Worm (Caenorhabditis elegans): ENCODE data around the gene Y75B12B.1.
A peak's percentile ranks its signal among the peaks of the same experiment; 100 is the strongest.

Y75B12B.1 gene

DNA sequence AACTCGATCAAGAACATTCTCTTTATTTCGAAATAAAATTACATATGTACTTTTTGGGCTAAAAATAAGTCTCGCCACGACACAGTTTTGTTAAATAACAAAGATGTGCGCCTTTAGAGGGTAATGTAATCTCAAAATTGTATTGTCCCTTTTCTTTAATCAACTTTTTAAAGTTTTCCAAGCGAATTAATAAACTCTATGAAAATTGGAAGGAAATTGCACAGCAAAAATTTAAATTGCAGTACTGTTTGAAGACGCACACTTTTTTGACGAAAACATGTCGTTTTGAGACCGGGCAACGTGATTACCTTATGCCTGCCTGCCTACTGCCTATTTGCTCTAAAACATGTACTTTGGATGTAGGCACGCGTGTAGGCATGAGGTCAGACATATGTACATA, 7.5 kb downstream of the Y75B12B.1 start:
- TF ChIP-seq madf-3 (GFP tag; IDR thresholded peaks at IDR 0.05) (no peak), efl-1 (GFP tag; optimal IDR thresholded peaks at IDR 0.05) (no peak), Y53G8AR.9 (GFP tag; conservative IDR thresholded peaks at IDR 0.05) (no peak), mxl-1 (tag; optimal IDR thresholded peaks at IDR 0.05) (no peak), somi-1 (GFP tag; optimal IDR thresholded peaks at IDR 0.05) (no peak), nhr-179 (tag; optimal IDR thresholded peaks at IDR 0.05) (no peak), ztf-18 (tag; optimal IDR thresholded peaks at IDR 0.05) (no peak), nhr-90 (tag; optimal IDR thresholded peaks at IDR 0.05) (no peak), B0019.2 (GFP tag; conservative IDR thresholded peaks at IDR 0.05) (no peak), nhr-120 (GFP tag; IDR thresholded peaks at IDR 0.05) (no peak), K12H6.12 (tag; optimal IDR thresholded peaks at IDR 0.05) (no peak), T26A5.8 (tag; optimal IDR thresholded peaks at IDR 0.05) (no peak), F57A8.1 (GFP tag; optimal IDR thresholded peaks at IDR 0.05) (no peak), let-607 (tag; optimal IDR thresholded peaks at IDR 0.05) (no peak), attf-5 (GFP tag; optimal IDR thresholded peaks at IDR 0.05) (no peak), akir-1 (GFP tag; optimal IDR thresholded peaks at IDR 0.05) (no peak), lin-54 (GFP tag; optimal IDR thresholded peaks at IDR 0.05) (no peak), madf-10 (tag; optimal IDR thresholded peaks at IDR 0.05) (no peak), cebp-2 (GFP tag; IDR thresholded peaks at IDR 0.05) (no peak)

DNA sequence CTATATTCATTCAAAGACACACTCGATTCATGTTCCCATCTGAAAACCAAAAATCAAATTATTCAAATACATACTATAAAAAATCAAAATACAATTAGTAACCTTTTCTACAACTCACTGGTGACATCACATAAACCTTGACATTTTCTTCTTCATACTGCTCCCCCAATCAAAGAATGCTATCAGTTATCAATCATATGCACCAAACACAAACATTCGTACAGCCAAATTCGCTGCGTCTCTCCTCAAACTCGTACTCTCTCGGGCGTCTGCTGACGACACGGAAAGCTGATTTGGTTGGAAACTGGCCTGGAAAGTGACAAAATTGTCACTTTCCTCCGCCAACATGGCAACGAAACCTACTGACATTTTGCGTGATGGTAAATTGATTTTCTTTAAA, 7.9 kb downstream of the Y75B12B.1 start, which contains the start of gene plc-2:
Gene plc-2, plus strand, starts transcription at position 196 of the 400 bp plus-strand sequence.
- TF ChIP-seq nhr-90 (tag; optimal IDR thresholded peaks at IDR 0.05) (peak; percentile 21), nfyb-1 (GFP tag; IDR thresholded peaks at IDR 0.05) (0 out of 2 replicates have a peak, but pooled peaks have one; percentile 44), let-607 (tag; optimal IDR thresholded peaks at IDR 0.05) (peak; percentile 12 to 14), ets-4 (GFP tag; optimal IDR thresholded peaks at IDR 0.05) (peak; percentile 25), attf-5 (GFP tag; optimal IDR thresholded peaks at IDR 0.05) (peak; percentile 5), cebp-1 (GFP tag; IDR thresholded peaks at IDR 0.05) (no peak), cebp-1 (tag; optimal IDR thresholded peaks at IDR 0.05) (peak; percentile 14), aptf-3 (GFP tag; IDR thresholded peaks at IDR 0.05) (no peak), nhr-80 (tag; optimal IDR thresholded peaks at IDR 0.05) (peak; percentile 80), efl-1 (GFP tag; optimal IDR thresholded peaks at IDR 0.05) (no peak), hmg-1.2 (GFP tag; IDR thresholded peaks at IDR 0.05) (peak; percentile 11; the same call in 1 of the 2 replicates), mes-4 (tag; optimal IDR thresholded peaks at IDR 0.05) (no peak), unc-62 (GFP tag; optimal IDR thresholded peaks at IDR 0.05) (no peak)

DNA sequence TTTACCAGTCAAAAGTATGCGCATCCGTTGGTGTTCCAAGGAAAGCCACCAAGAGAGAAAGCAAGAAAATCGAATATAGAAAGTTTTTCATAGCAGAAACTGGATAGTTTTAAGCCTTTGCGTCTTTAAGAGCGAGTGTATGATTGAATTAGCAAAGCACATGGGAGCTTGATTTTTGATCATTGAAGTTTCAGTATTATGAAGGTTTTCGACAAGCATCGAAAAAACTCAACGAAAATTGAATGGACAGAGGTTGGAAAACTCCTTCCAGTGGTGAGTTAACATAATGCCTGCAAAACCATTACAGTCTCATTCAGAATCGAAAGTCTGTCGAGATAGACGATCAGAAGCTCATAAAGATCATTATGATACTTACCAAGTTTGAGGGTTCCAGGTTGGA, 9.4 kb downstream of the Y75B12B.1 start, which contains the start of gene Y75B12B.13:
Gene Y75B12B.13, minus strand, starts transcription at position 101 of the 400 bp plus-strand sequence.
- TF ChIP-seq nhr-80 (tag; optimal IDR thresholded peaks at IDR 0.05): no peak
- no peak for TF ChIP-seq snpc-1.1 (tag; optimal IDR thresholded peaks at IDR 0.05; ENCODE audit: insufficient read depth)
- no peak for TF ChIP-seq ceh-91 (GFP tag; IDR thresholded peaks at IDR 0.05)
- no peak for TF ChIP-seq somi-1 (GFP tag; optimal IDR thresholded peaks at IDR 0.05)
- TF ChIP-seq ceh-40 (GFP tag; IDR thresholded peaks at IDR 0.05): no peak
- no peak for TF ChIP-seq aptf-3 (GFP tag; IDR thresholded peaks at IDR 0.05)
- no peak for TF ChIP-seq nhr-120 (GFP tag; IDR thresholded peaks at IDR 0.05)
- TF ChIP-seq rcor-1 (GFP tag; IDR thresholded peaks at IDR 0.05): no peak
- TF ChIP-seq ets-4 (GFP tag; optimal IDR thresholded peaks at IDR 0.05): no peak
- no peak for TF ChIP-seq ztf-26 (tag; optimal IDR thresholded peaks at IDR 0.05)
- no peak for TF ChIP-seq dpl-1 (GFP tag; optimal IDR thresholded peaks at IDR 0.05)

DNA sequence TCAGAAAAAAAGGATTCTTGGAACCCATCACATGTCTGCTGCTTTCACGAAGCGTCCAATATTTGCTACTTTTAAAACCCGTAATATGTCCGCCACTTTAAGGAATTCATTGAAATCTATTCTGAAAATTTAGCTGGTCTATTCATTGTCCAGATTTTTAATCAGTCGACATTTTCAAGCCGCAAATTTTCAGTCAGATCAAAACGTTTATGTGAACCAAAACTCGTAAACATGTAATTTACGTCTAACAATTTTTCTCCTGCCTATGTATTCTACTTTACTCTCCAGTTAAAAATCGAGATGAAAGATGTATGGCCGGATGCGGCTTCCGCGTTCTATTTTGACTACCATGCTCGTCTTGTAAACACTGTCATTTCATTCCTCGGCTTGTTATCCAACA, 13.5 kb downstream of the Y75B12B.1 start, which contains the start of gene srw-1:
Gene srw-1, plus strand, starts transcription at position 301 of the 400 bp plus-strand sequence.
- TF ChIP-seq F22D6.2 (tag; optimal IDR thresholded peaks at IDR 0.05) (no peak), nhr-120 (GFP tag; IDR thresholded peaks at IDR 0.05) (no peak), ztf-18 (tag; optimal IDR thresholded peaks at IDR 0.05) (no peak), egl-44 (GFP tag; IDR thresholded peaks at IDR 0.05) (no peak), lag-1 (GFP tag; IDR thresholded peaks at IDR 0.05) (no peak), xnd-1 (tag; optimal IDR thresholded peaks at IDR 0.05) (no peak), cebp-2 (GFP tag; IDR thresholded peaks at IDR 0.05) (no peak), egrh-3 (GFP tag; IDR thresholded peaks at IDR 0.05) (no peak), B0019.2 (GFP tag; conservative IDR thresholded peaks at IDR 0.05) (no peak), dpff-1 (tag; optimal IDR thresholded peaks at IDR 0.05) (no peak), sea-2 (GFP tag; IDR thresholded peaks at IDR 0.05) (no peak), ztf-22 (GFP tag; optimal IDR thresholded peaks at IDR 0.05) (no peak)

Data from whole organism, young adult.